Fruit fly (Drosophila melanogaster): Measurements from ENCODE around the gene Klp68D.

DNA sequence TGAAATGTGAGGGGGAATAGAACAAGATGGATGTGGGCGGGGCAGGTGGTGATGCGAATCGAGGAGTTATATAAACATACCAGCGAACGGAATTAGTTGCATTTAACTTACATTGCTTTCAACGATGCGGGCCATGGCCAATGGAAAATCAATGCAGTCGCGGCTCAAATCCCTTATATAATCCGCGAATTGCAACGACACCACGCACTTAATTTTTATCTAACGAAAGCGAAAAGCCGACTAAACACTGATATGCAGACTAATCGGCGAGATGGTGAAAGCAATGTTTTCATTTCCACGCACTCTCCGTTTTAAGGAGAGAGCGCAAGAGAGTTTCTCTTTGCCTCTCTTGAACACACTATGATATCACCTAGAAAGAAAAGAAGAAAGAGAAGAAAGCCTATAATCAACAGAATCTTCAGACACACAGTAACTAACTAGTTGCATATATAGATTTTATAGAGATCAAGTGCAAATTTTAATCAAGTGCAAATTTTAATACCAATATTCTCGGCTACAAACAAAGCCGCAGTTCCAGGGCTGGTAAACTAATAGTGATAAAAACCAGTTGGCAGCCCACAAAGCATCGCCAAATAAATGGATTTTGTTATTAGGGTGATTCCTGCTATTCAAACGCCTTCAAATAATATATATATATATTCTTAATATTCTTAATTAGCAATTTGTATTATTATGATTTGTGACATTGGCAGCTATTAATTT is 26.5 kb downstream of the Klp68D start, which contains the start of the genes CG11597 and CG5946:
- TF ChIP-seq dmrt93B (GFP tag; optimal IDR thresholded peaks at IDR 0.05), result no peak
- no peak for TF ChIP-seq OdsH (GFP tag; optimal IDR thresholded peaks at IDR 0.05)
- TF ChIP-seq fru (GFP tag; optimal IDR thresholded peaks at IDR 0.05), result no peak
- no peak for TF ChIP-seq foxo (GFP tag; optimal IDR thresholded peaks at IDR 0.05)
- no peak for TF ChIP-seq psq (GFP tag; optimal IDR thresholded peaks at IDR 0.05)
- TF ChIP-seq lola (GFP tag; optimal IDR thresholded peaks at IDR 0.05), result no peak
